Worm (Caenorhabditis elegans) whole organism, mixed stage, embryonic: ENCODE data around the gene seip-1.
A peak's percentile ranks its signal among the peaks of the same experiment; 100 is the strongest.

Experiments
- blmp-1 ChIP-seq: fragments of 150-350 bp; optimal IDR thresholded peaks from 2 replicates; lab custom pipeline; 2014; ENCODE audit warnings: missing biosample characterization, missing genetic modification characterization
- lsy-2 ChIP-seq: fragments of 150-350 bp; optimal IDR thresholded peaks from 2 replicates; lab custom pipeline; 2014; ENCODE audit warnings: missing biosample characterization, missing genetic modification characterization
- nhr-237 ChIP-seq: fragments of 150-350 bp; optimal IDR thresholded peaks from 2 replicates; lab custom pipeline; 2014; ENCODE audit warnings: missing biosample characterization, missing genetic modification characterization
- nhr-28 ChIP-seq: fragments of 150-350 bp; optimal IDR thresholded peaks from 2 replicates; lab custom pipeline; 2014; ENCODE audit warnings: missing biosample characterization, missing genetic modification characterization
- pha-4 ChIP-seq: fragments of 150-350 bp; optimal IDR thresholded peaks from 2 replicates; lab custom pipeline; 2018; ENCODE audit warnings: missing biosample characterization, missing genetic modification reagents, missing genetic modification characterization

- TF ChIP-seq lsy-2 (tag; lab: Kevin White, UChicago) (peak; percentile 90), nhr-237 (no peak), nhr-28 (no peak), blmp-1 (no peak), pha-4 (tag; lab: Kevin White, UChicago) (peak; percentile 92)
Observed at ce11 chrV:6100492-6101004, 47.5 kb upstream of the seip-1 start, which contains the start of gene crt-1.
